Fruit fly (Drosophila melanogaster): ENCODE measurements around the gene CG1632.

The CG1632 gene

DNA sequence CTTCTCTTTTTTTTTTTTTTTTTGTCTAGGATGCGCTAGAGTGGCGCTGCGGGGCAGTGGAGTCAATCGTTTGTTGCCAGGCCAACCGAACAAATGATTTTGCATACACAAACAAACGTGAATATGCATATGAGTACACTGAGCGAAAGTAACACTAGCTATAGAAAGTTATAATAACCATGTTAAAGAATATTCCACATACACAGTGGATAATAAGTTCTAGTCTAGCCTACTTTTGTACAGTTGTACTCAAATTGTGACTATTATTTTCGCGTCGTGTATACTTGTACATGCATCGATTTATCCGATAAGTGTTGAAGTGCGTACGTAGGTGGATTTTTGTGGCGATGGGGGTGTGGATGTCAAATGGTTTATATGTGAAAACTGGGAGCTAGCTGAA lies 45.4 kb upstream of the CG1632 start:
- TF ChIP-seq fd59A (GFP tag; optimal IDR thresholded peaks at IDR 0.05) (no peak), CG11902 (GFP tag; optimal IDR thresholded peaks at IDR 0.05) (no peak), CG6792 (GFP tag; optimal IDR thresholded peaks at IDR 0.05) (peak; percentile 2), Hr38 (GFP tag; optimal IDR thresholded peaks at IDR 0.05) (no peak), Ets21C (GFP tag; optimal IDR thresholded peaks at IDR 0.05) (no peak), CG15336 (GFP tag; IDR thresholded peaks at IDR 0.05) (peak; percentile 56), CG6854 (GFP tag; optimal IDR thresholded peaks at IDR 0.05) (no peak), Sox15 (GFP tag; optimal IDR thresholded peaks at IDR 0.05) (no peak), Smox (GFP tag; optimal IDR thresholded peaks at IDR 0.05) (no peak), Ets96B (tag; optimal IDR thresholded peaks at IDR 0.05) (peak; percentile 39), CG3919 (GFP tag; optimal IDR thresholded peaks at IDR 0.05) (peak; percentile 26), pdm3 (GFP tag; optimal IDR thresholded peaks at IDR 0.05) (peak; percentile 13), CG11762 (GFP tag; optimal IDR thresholded peaks at IDR 0.05; ENCODE audit: insufficient read depth) (no peak), cyc (GFP tag; optimal IDR thresholded peaks at IDR 0.05) (no peak), Hr4 (GFP tag; optimal IDR thresholded peaks at IDR 0.05) (peak; percentile 54), Lpt (GFP tag; optimal IDR thresholded peaks at IDR 0.05) (no peak), CG11294 (GFP tag; IDR thresholded peaks at IDR 0.05) (no peak), Sox102F (GFP tag; optimal IDR thresholded peaks at IDR 0.05) (no peak), Blimp-1 (GFP tag; optimal IDR thresholded peaks at IDR 0.05) (no peak), Gug (GFP tag; IDR thresholded peaks at IDR 0.05) (peak; percentile 41; the same call in 1 of the 2 replicates), achi (GFP tag; optimal IDR thresholded peaks at IDR 0.05) (peak; percentile 31), svp (GFP tag) (no peak), CG6808 (GFP tag; optimal IDR thresholded peaks at IDR 0.05) (no peak), lz (GFP tag; optimal IDR thresholded peaks at IDR 0.05) (no peak), CG10631 (GFP tag; optimal IDR thresholded peaks at IDR 0.05) (peak; percentile 42), CG32006 (GFP tag; optimal IDR thresholded peaks at IDR 0.05) (peak; percentile 51), spab (GFP tag; optimal IDR thresholded peaks at IDR 0.05) (no peak), CG9139 (GFP tag; optimal IDR thresholded peaks at IDR 0.05) (no peak), Hr39 (GFP tag; optimal IDR thresholded peaks at IDR 0.05) (peak; percentile 20), vri (GFP tag; optimal IDR thresholded peaks at IDR 0.05) (no peak), CG1621 (tag; optimal IDR thresholded peaks at IDR 0.05) (no peak), CG4318 (GFP tag; optimal IDR thresholded peaks at IDR 0.05) (peak; percentile 6), CG8119 (GFP tag; IDR thresholded peaks at IDR 0.05) (peak; percentile 46; the same call in 2 of the 3 replicates), esn (GFP tag; optimal IDR thresholded peaks at IDR 0.05) (no peak), CG8632 (GFP tag; optimal IDR thresholded peaks at IDR 0.05) (peak; percentile 25), eg (GFP tag; IDR thresholded peaks at IDR 0.05) (peak; percentile 57; the same call in 1 of the 3 replicates), CG10669 (GFP tag; optimal IDR thresholded peaks at IDR 0.05) (peak; percentile 9), salr (GFP tag; optimal IDR thresholded peaks at IDR 0.05) (no peak), Eip75B (GFP tag; optimal IDR thresholded peaks at IDR 0.05) (no peak), CG6276 (GFP tag; optimal IDR thresholded peaks at IDR 0.05) (peak; percentile 40), net (GFP tag; optimal IDR thresholded peaks at IDR 0.05) (peak; percentile 16), CG16779 (tag; optimal IDR thresholded peaks at IDR 0.05) (no peak), fkh (GFP tag; optimal IDR thresholded peaks at IDR 0.05) (no peak), Sox14 (GFP tag; optimal IDR thresholded peaks at IDR 0.05) (peak; percentile 11), Eip78C (GFP tag) (peak; percentile 74), acj6 (GFP tag; optimal IDR thresholded peaks at IDR 0.05) (peak; percentile 31), CG6163 (GFP tag; IDR thresholded peaks at IDR 0.05) (0 out of 3 replicates have a peak, but pooled peaks have one; percentile 46), CG3032 (tag; optimal IDR thresholded peaks at IDR 0.05) (no peak), fd85E (GFP tag; optimal IDR thresholded peaks at IDR 0.05) (no peak), OdsH (GFP tag; optimal IDR thresholded peaks at IDR 0.05) (peak; percentile 19), ss (GFP tag; optimal IDR thresholded peaks at IDR 0.05) (no peak)

Data from whole organism, prepupa.